Fruit fly (Drosophila melanogaster) whole organism, embryonic: Measurements from ENCODE around the gene Vha36-3.

Experiments used
- Abd-B ChIP-seq: fragments of 200-800 bp; sonication (Bioruptor generic); optimal IDR thresholded peaks from 2 replicates; lab custom pipeline; 2018; ENCODE audit warnings: missing biosample characterization, mild to moderate bottlenecking, missing genetic modification characterization, moderate library complexity
- CG12744 ChIP-seq: fragments of 200-800 bp; sonication (Bioruptor generic); optimal IDR thresholded peaks from 2 replicates; lab custom pipeline; 2016; ENCODE audit warnings: missing biosample characterization, missing genetic modification characterization
- CG13296 ChIP-seq: fragments of 200-800 bp; sonication (Bioruptor generic); optimal IDR thresholded peaks from 3 replicates; lab custom pipeline; 2018; ENCODE audit warnings: missing biosample characterization, mild to moderate bottlenecking, missing genetic modification characterization
- CG17802 ChIP-seq: fragments of 200-800 bp; sonication (Bioruptor generic); optimal IDR thresholded peaks from 2 replicates; lab custom pipeline; 2018; ENCODE audit warnings: missing biosample characterization, mild to moderate bottlenecking, missing genetic modification characterization, moderate library complexity
- CG1832 ChIP-seq: fragments of 200-800 bp; sonication (Bioruptor generic); optimal IDR thresholded peaks from 2 replicates; lab custom pipeline; 2017; ENCODE audit warnings: missing biosample characterization, mild to moderate bottlenecking, missing genetic modification characterization, inconsistent platforms
- CG2116 ChIP-seq: fragments of 200-800 bp; sonication (Bioruptor generic); optimal IDR thresholded peaks from 3 replicates; lab custom pipeline; 2018; ENCODE audit warnings: missing biosample characterization, mild to moderate bottlenecking, missing genetic modification characterization
- CG2202 ChIP-seq: fragments of 200-800 bp; sonication (Bioruptor generic); optimal IDR thresholded peaks from 2 replicates; lab custom pipeline; 2018; ENCODE audit warnings: missing biosample characterization, mild to moderate bottlenecking, missing genetic modification characterization
- CG2889 ChIP-seq: fragments of 200-800 bp; sonication (Bioruptor generic); IDR thresholded peaks from 3 replicates; pipeline ENCODE4 v1.3.6; 2022; ENCODE audit warnings: missing biosample characterization, missing genetic modification characterization
- CG30403 ChIP-seq: fragments of 200-800 bp; sonication (Bioruptor generic); optimal IDR thresholded peaks from 3 replicates; lab custom pipeline; 2016; ENCODE audit warnings: missing biosample characterization, missing genetic modification characterization
- CG3163 ChIP-seq: fragments of 200-800 bp; sonication (Bioruptor generic); optimal IDR thresholded peaks from 3 replicates; lab custom pipeline; 2016; ENCODE audit warnings: missing biosample characterization, missing genetic modification characterization
- CG32532 ChIP-seq: fragments of 200-800 bp; sonication (Bioruptor generic); IDR thresholded peaks from 2 replicates; pipeline ENCODE4 v1.3.6; 2022; ENCODE audit warnings: missing biosample characterization, missing genetic modification characterization
- CG3726 ChIP-seq: fragments of 200-800 bp; sonication (Bioruptor generic); IDR thresholded peaks from 3 replicates; pipeline ENCODE4, ENCODE4 v1.3.6; 2022; ENCODE audit warnings: missing biosample characterization, missing genetic modification characterization
- CG4424 ChIP-seq: fragments of 200-800 bp; sonication (Bioruptor generic); optimal IDR thresholded peaks from 3 replicates; lab custom pipeline; 2016; ENCODE audit warnings: missing biosample characterization, missing genetic modification characterization
- CG5180 ChIP-seq: fragments of 200-800 bp; sonication (Bioruptor generic); optimal IDR thresholded peaks from 3 replicates; lab custom pipeline; 2017; ENCODE audit warnings: missing biosample characterization, missing genetic modification characterization, mild to moderate bottlenecking, moderate library complexity, missing genetic modification reagents
- CG7839 ChIP-seq: fragments of 200-800 bp; sonication (Bioruptor generic); optimal IDR thresholded peaks from 3 replicates; lab custom pipeline; 2018; ENCODE audit warnings: missing biosample characterization, mild to moderate bottlenecking, missing genetic modification characterization, moderate library complexity
- CG8924 ChIP-seq: fragments of 200-800 bp; optimal IDR thresholded peaks from 3 replicates; lab custom pipeline; 2019; ENCODE audit warnings: missing biosample characterization, mild to moderate bottlenecking, missing genetic modification characterization, moderate library complexity
- CTCF ChIP-seq: fragments of 200-800 bp; sonication (Bioruptor generic); optimal IDR thresholded peaks from 2 replicates; lab custom pipeline; 2017; ENCODE audit warnings: missing biosample characterization, mild to moderate bottlenecking, missing genetic modification characterization, moderate library complexity
- CrebB ChIP-seq: fragments of 200-800 bp; sonication (Bioruptor generic); optimal IDR thresholded peaks from 3 replicates; lab custom pipeline; 2018; ENCODE audit warnings: missing biosample characterization, mild to moderate bottlenecking, missing genetic modification characterization
- Dip2 ChIP-seq: fragments of 200-800 bp; sonication (Bioruptor generic); IDR thresholded peaks from 2 replicates; pipeline ENCODE4 v1.3.6; 2022; ENCODE audit warnings: missing biosample characterization, missing genetic modification characterization
- Ets97D ChIP-seq: fragments of 200-800 bp; sonication (Bioruptor generic); optimal IDR thresholded peaks from 3 replicates; lab custom pipeline; 2016; ENCODE audit warnings: missing biosample characterization, missing genetic modification characterization
- HLH4C ChIP-seq: fragments of 200-800 bp; sonication (Bioruptor generic); IDR thresholded peaks from 3 replicates; pipeline ENCODE4 v1.3.6; 2022; ENCODE audit warnings: missing biosample characterization, missing genetic modification characterization; ENCODE audit not compliant: partially characterized antibody
- Hey ChIP-seq: fragments of 200-800 bp; sonication (Bioruptor generic); optimal IDR thresholded peaks from 3 replicates; lab custom pipeline; 2018; ENCODE audit warnings: missing biosample characterization, mild to moderate bottlenecking, missing genetic modification characterization
- Jarid2 ChIP-seq: fragments of 200-800 bp; sonication (Bioruptor generic); optimal IDR thresholded peaks from 3 replicates; lab custom pipeline; 2017; ENCODE audit warnings: mild to moderate bottlenecking, missing biosample characterization, missing genetic modification reagents, missing genetic modification characterization
- Mes4 ChIP-seq: fragments of 200-800 bp; sonication (Bioruptor generic); optimal IDR thresholded peaks from 2 replicates; lab custom pipeline; 2016; ENCODE audit warnings: missing biosample characterization, missing genetic modification characterization
- NC2α ChIP-seq: fragments of 200-800 bp; sonication (Bioruptor generic); optimal IDR thresholded peaks from 2 replicates; lab custom pipeline; 2016; ENCODE audit warnings: missing biosample characterization, missing genetic modification characterization
- NC2β ChIP-seq: fragments of 200-800 bp; sonication (Bioruptor generic); optimal IDR thresholded peaks from 2 replicates; lab custom pipeline; 2016; ENCODE audit warnings: missing biosample characterization, missing genetic modification characterization
- Oli ChIP-seq: fragments of 200-800 bp; sonication (Bioruptor generic); optimal IDR thresholded peaks from 2 replicates; lab custom pipeline; 2018; ENCODE audit warnings: missing biosample characterization, mild to moderate bottlenecking, missing genetic modification characterization, moderate library complexity
- Rfx ChIP-seq: fragments of 200-800 bp; sonication (Bioruptor generic); IDR thresholded peaks from 2 replicates; pipeline ENCODE4 v1.3.6; 2022; ENCODE audit warnings: missing biosample characterization, missing genetic modification characterization
- Sin3A ChIP-seq: fragments of >200 bp; optimal IDR thresholded peaks from 2 replicates; lab custom pipeline; 2018
- Tbp ChIP-seq: fragments of >200 bp; optimal IDR thresholded peaks from 2 replicates; lab custom pipeline; 2018; ENCODE audit warnings: missing biosample characterization, missing genetic modification characterization
- ap ChIP-seq: fragments of 200-800 bp; sonication (Bioruptor generic); IDR thresholded peaks from 2 replicates; pipeline ENCODE4 v1.3.6; 2022; ENCODE audit warnings: missing biosample characterization, missing genetic modification characterization
- cad ChIP-seq: fragments of >200 bp; optimal IDR thresholded peaks from 2 replicates; lab custom pipeline; 2017; ENCODE audit warnings: missing biosample characterization, missing genetic modification characterization
- caup ChIP-seq: fragments of 200-800 bp; sonication (Bioruptor generic); optimal IDR thresholded peaks from 3 replicates; lab custom pipeline; 2017; ENCODE audit warnings: missing biosample characterization, mild to moderate bottlenecking, missing genetic modification characterization, moderate library complexity; ENCODE audit not compliant: severe bottlenecking
- chn ChIP-seq: fragments of 200-800 bp; sonication (Bioruptor generic); optimal IDR thresholded peaks from 2 replicates; lab custom pipeline; 2016; ENCODE audit warnings: missing biosample characterization, missing genetic modification characterization
- corto ChIP-seq: fragments of 200-800 bp; sonication (Bioruptor generic); optimal IDR thresholded peaks from 2 replicates; lab custom pipeline; 2016; ENCODE audit warnings: missing biosample characterization, mild to moderate bottlenecking, missing genetic modification characterization, moderate library complexity
- crp ChIP-seq, 2 experiments: fragments of 200-800 bp; sonication (Bioruptor generic); optimal IDR thresholded peaks; 2 replicates in 1 of 2; 3 replicates in 1 of 2; lab custom pipeline; 2017; ENCODE audit warnings: missing biosample characterization in 2 of 2, missing genetic modification characterization in 2 of 2, mild to moderate bottlenecking in 1 of 2, moderate library complexity in 1 of 2
- gcm ChIP-seq: fragments of 200-800 bp; sonication (Bioruptor generic); optimal IDR thresholded peaks from 2 replicates; lab custom pipeline; 2019; ENCODE audit warnings: missing biosample characterization, mild to moderate bottlenecking, missing genetic modification characterization, moderate library complexity
- gt ChIP-seq: fragments of 200-800 bp; sonication (Bioruptor generic); IDR thresholded peaks from 2 replicates; pipeline ENCODE4 v1.3.6; 2022; ENCODE audit warnings: missing biosample characterization, missing genetic modification characterization
- hb ChIP-seq: fragments of 200-800 bp; sonication (Bioruptor generic); IDR thresholded peaks from 3 replicates; pipeline ENCODE4 v1.3.6; 2022; ENCODE audit warnings: missing biosample characterization, missing genetic modification characterization; ENCODE audit not compliant: partially characterized antibody
- inv ChIP-seq: fragments of 200-800 bp; sonication (Bioruptor generic); IDR thresholded peaks from 2 replicates; pipeline ENCODE4 v1.3.6; 2022; ENCODE audit warnings: missing biosample characterization, missing genetic modification characterization; ENCODE audit not compliant: partially characterized antibody
- odd ChIP-seq: fragments of 200-800 bp; sonication (Bioruptor generic); optimal IDR thresholded peaks from 2 replicates; lab custom pipeline; 2017; ENCODE audit warnings: missing biosample characterization, mild to moderate bottlenecking, missing genetic modification characterization
- pho ChIP-seq: fragments of 200-800 bp; sonication (Bioruptor generic); optimal IDR thresholded peaks from 2 replicates; lab custom pipeline; 2016; ENCODE audit warnings: missing biosample characterization, missing genetic modification characterization
- psq ChIP-seq: fragments of 200-800 bp; sonication (Bioruptor generic); optimal IDR thresholded peaks from 2 replicates; lab custom pipeline; 2017; ENCODE audit warnings: missing biosample characterization, missing genetic modification characterization
- ranshi ChIP-seq: fragments of 200-800 bp; sonication (Bioruptor generic); IDR thresholded peaks from 2 replicates; pipeline ENCODE4 v1.3.6; 2022; ENCODE audit warnings: missing biosample characterization, missing genetic modification characterization
- shn ChIP-seq: fragments of 200-800 bp; sonication (Bioruptor generic); optimal IDR thresholded peaks from 3 replicates; lab custom pipeline; 2016; ENCODE audit warnings: missing biosample characterization, missing genetic modification characterization
- sna ChIP-seq: fragments of 200-800 bp; sonication (Bioruptor generic); IDR thresholded peaks from 2 replicates; pipeline ENCODE4 v1.3.6; 2022; ENCODE audit warnings: missing biosample characterization, missing genetic modification characterization; ENCODE audit not compliant: partially characterized antibody
- so ChIP-seq: fragments of 200-800 bp; sonication (Bioruptor generic); IDR thresholded peaks from 3 replicates; pipeline ENCODE4 v1.3.6; 2022; ENCODE audit warnings: missing biosample characterization, missing genetic modification characterization
- sob ChIP-seq: fragments of 200-800 bp; sonication (Bioruptor generic); IDR thresholded peaks from 2 replicates; pipeline ENCODE4 v1.3.6; 2022; ENCODE audit warnings: missing biosample characterization, missing genetic modification characterization
- sqz ChIP-seq: fragments of 200-800 bp; sonication (Bioruptor generic); optimal IDR thresholded peaks from 3 replicates; lab custom pipeline; 2018; ENCODE audit warnings: missing biosample characterization, mild to moderate bottlenecking, missing genetic modification characterization
- sug ChIP-seq: fragments of 200-800 bp; optimal IDR thresholded peaks from 2 replicates; lab custom pipeline; 2019; ENCODE audit warnings: missing biosample characterization, mild to moderate bottlenecking, missing genetic modification characterization, moderate library complexity
- tin ChIP-seq: fragments of 200-800 bp; sonication (Bioruptor generic); optimal IDR thresholded peaks from 3 replicates; lab custom pipeline; 2016; ENCODE audit warnings: missing biosample characterization, missing genetic modification characterization
- tll ChIP-seq, 2 experiments: fragments of 200-800 bp in 1 of 2; fragments of >200 bp in 1 of 2; sonication (Bioruptor generic) in 1 of 2; optimal IDR thresholded peaks; 2 replicates each; lab custom pipeline; 2017 to 2019; ENCODE audit warnings: missing biosample characterization in 2 of 2, missing genetic modification characterization in 2 of 2, mild to moderate bottlenecking in 1 of 2, moderate library complexity in 1 of 2
- yki ChIP-seq: fragments of >200 bp; optimal IDR thresholded peaks from 3 replicates; lab custom pipeline; 2018

The Vha36-3 gene

dm6 chrX:2536136-2536535, 44.2 kb downstream of the Vha36-3 start (continued):
- TF ChIP-seq so (GFP tag; lab: Robert Waterston, UW) (no peak), HLH4C (GFP tag; lab: Robert Waterston, UW) (no peak), Sin3A (lab: Kevin White, UChicago) (no peak), CTCF (GFP tag; lab: Kevin White, UChicago) (no peak), Dip2 (no peak), Rfx (GFP tag; lab: Robert Waterston, UW) (peak; percentile 58), gt (GFP tag; lab: Robert Waterston, UW) (no peak), shn (GFP tag; lab: Kevin White, UChicago) (no peak), CG1832 (GFP tag; lab: Kevin White, UChicago) (no peak), inv (GFP tag; lab: Robert Waterston, UW) (no peak), Abd-B (no peak), Ets97D (GFP tag; lab: Kevin White, UChicago) (no peak), crp (GFP tag; optimal IDR thresholded peaks at IDR 0.05; lab: Kevin White, UChicago) (no peak), CG3726 (GFP tag; lab: Robert Waterston, UW) (no peak), CG17802 (no peak), ap (GFP tag; lab: Robert Waterston, UW) (no peak), CG8924 (peak; percentile 26), CG2889 (GFP tag; lab: Robert Waterston, UW) (no peak), sug (tag; lab: Kevin White, UChicago) (no peak), CrebB (no peak), pho (GFP tag; lab: Kevin White, UChicago) (no peak), chn (GFP tag; lab: Kevin White, UChicago) (peak; percentile 8), CG4424 (GFP tag; lab: Kevin White, UChicago) (no peak), CG32532 (peak; percentile 30; the same call in 1 of the 2 replicates), psq (no peak), CG7839 (tag; lab: Kevin White, UChicago) (peak; percentile 48), hb (GFP tag; lab: Robert Waterston, UW) (no peak), ranshi (GFP tag; lab: Robert Waterston, UW) (peak; percentile 67; the same call in 1 of the 2 replicates), tin (GFP tag; lab: Kevin White, UChicago) (no peak), CG13296 (GFP tag; lab: Kevin White, UChicago) (no peak), Hey (tag; lab: Kevin White, UChicago) (no peak), gcm (GFP tag; lab: Kevin White, UChicago) (no peak), sna (GFP tag; lab: Robert Waterston, UW) (no peak), CG2202 (no peak), NC2α (GFP tag; lab: Kevin White, UChicago) (no peak), CG3163 (GFP tag; lab: Kevin White, UChicago) (no peak), CG5180 (no peak), odd (GFP tag; lab: Kevin White, UChicago) (no peak), caup (GFP tag; lab: Kevin White, UChicago) (no peak), Oli (tag; lab: Kevin White, UChicago) (peak; percentile 41), tll (GFP tag; optimal IDR thresholded peaks at IDR 0.05; lab: Kevin White, UChicago) (no peak), CG12744 (no peak), yki (lab: Kevin White, UChicago) (no peak), Mes4 (GFP tag; lab: Kevin White, UChicago) (no peak), sqz (no peak), corto (GFP tag; lab: Kevin White, UChicago) (no peak), cad (GFP tag; lab: Kevin White, UChicago) (no peak), Jarid2 (GFP tag; lab: Kevin White, UChicago) (no peak), sob (GFP tag; lab: Robert Waterston, UW) (0 out of 2 replicates have a peak, but pooled peaks have one; percentile 34), CG2116 (no peak), Tbp (no peak), CG30403 (peak; percentile 50), NC2β (no peak)
